Worm (Caenorhabditis elegans): Measurements from ENCODE around the gene R11D1.13.

ce11 chrV:12697364-12697901 lies 29.5 kb upstream of the R11D1.13 start, which contains the start of gene istr-1:
- TF ChIP-seq fkh-10 (GFP tag; optimal IDR thresholded peaks at IDR 0.05) (no peak), ceh-31 (tag; optimal IDR thresholded peaks at IDR 0.05) (no peak)
